Fruit fly (Drosophila melanogaster): ENCODE measurements around the gene qm.

DNA sequence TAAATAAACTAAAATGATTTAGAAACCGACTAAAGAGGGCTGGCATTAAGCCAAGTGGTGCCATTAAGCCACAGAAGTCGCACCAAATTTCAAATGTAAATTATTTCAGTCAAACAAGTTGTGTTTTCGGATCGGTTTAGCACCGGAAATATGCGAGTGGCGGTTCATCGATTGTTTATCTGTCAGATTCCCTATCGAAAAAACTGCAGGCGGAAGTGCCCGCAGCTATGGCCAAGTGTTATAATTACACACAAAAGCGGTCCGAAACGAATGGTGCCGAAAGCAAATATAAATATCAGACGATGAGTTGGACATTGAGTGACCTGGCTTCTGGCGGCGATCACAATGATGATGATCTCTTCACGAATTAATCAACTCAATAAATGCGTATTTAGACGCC, 41.9 kb downstream of the qm start:
- no peak for TF ChIP-seq tj (GFP tag; optimal IDR thresholded peaks at IDR 0.05)
- TF ChIP-seq CG7101 (tag; optimal IDR thresholded peaks at IDR 0.05), result no peak
- TF ChIP-seq toe (GFP tag; optimal IDR thresholded peaks at IDR 0.05), result no peak
- no peak for TF ChIP-seq Mnt (GFP tag; optimal IDR thresholded peaks at IDR 0.05)
- no peak for TF ChIP-seq ovo (GFP tag; optimal IDR thresholded peaks at IDR 0.05)
- no peak for TF ChIP-seq CG12768 (GFP tag; optimal IDR thresholded peaks at IDR 0.05)
- TF ChIP-seq CG1620 (GFP tag; optimal IDR thresholded peaks at IDR 0.05), result no peak
- no peak for TF ChIP-seq CG5204 (GFP tag; optimal IDR thresholded peaks at IDR 0.05)
- TF ChIP-seq cic (GFP tag; optimal IDR thresholded peaks at IDR 0.05), result no peak
- TF ChIP-seq CG33017 (tag; optimal IDR thresholded peaks at IDR 0.05), result no peak

Data from whole organism, adult.